Fruit fly (Drosophila melanogaster) Kc167 (cell line): ENCODE data around the gene CG7772.

Source experiments
- Myc ChIP-seq: fragments of >200 bp; optimal IDR thresholded peaks from 2 replicates; lab custom pipeline; 2017; ENCODE audit warnings: missing external identifiers
- Sin3A ChIP-seq: fragments of >200 bp; optimal IDR thresholded peaks from 2 replicates; lab custom pipeline; 2018; ENCODE audit warnings: missing external identifiers
- h ChIP-seq: fragments of >200 bp; optimal IDR thresholded peaks from 3 replicates; lab custom pipeline; 2018; ENCODE audit warnings: missing external identifiers
- insv ChIP-seq: fragments of >200 bp; optimal IDR thresholded peaks from 3 replicates; lab custom pipeline; 2018; ENCODE audit warnings: missing external identifiers
- psq ChIP-seq: fragments of >200 bp; optimal IDR thresholded peaks from 2 replicates; lab custom pipeline; 2017; ENCODE audit warnings: missing external identifiers

- TF ChIP-seq h (lab: Kevin White, UChicago) (no peak), Myc (lab: Kevin White, UChicago) (no peak), Sin3A (lab: Kevin White, UChicago) (no peak), psq (lab: Kevin White, UChicago) (no peak), insv (lab: Kevin White, UChicago) (no peak)
Measured at dm6 chrX:17884567-17884966, 22.5 kb downstream of the CG7772 start.
